Worm (Caenorhabditis elegans): ENCODE data around the gene pkc-3.

The pkc-3 gene

DNA sequence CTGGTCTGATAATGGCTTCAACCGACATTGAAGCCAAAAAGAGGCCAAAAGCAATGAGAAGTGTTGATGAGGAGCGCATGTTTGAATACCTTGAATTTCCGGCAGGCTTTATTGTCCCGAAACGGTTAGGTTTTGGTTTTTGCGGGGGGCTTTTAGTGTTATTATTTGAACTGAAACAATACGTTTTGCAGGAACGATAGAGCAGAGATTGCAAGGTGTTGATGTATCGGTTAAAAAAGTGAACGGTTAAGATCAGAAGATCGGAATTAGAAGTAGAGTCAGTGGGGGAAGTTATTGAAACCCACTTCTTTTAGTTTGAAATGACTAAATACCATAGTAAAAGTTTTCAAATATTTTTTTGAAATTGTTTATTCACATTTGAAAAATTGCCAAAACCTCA is 27.7 kb downstream of the pkc-3 start, which contains the start of gene clec-141:
clec-141 (minus strand) TSS at position 101 of the 400 bp plus-strand sequence.
- no peak for TF ChIP-seq dao-5 (tag; optimal IDR thresholded peaks at IDR 0.05)
- no peak for TF ChIP-seq him-1 (tag; optimal IDR thresholded peaks at IDR 0.05)
- TF ChIP-seq W03F9.2 (tag; optimal IDR thresholded peaks at IDR 0.05): no peak

DNA sequence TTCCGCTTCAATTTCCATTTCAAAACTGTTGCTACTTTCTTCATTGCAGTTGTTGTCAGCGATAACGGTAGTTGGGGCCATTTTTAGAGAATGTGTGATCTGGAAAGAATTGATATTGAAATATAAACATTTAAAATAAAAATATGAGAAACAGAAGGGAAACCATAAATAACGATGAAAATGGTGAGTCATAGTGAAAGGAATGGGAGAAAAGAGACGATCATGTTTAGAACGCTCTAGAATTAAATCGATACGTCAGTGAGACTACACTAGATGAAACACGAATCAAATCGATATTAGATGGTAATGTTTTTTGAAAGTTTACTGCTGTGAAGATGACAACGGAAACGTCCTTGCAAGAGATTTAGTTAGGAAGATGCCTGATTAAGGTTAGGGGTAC is 29.1 kb downstream of the pkc-3 start, which contains the start of the genes EEED8.12 and EEED8.4:
EEED8.12 (minus strand) TSS at position 101 of the 400 bp plus-strand sequence.
EEED8.4 (plus strand) TSS at position 396 of the 400 bp plus-strand sequence.
- TF ChIP-seq dao-5 (tag; optimal IDR thresholded peaks at IDR 0.05): no peak
- TF ChIP-seq W03F9.2 (tag; optimal IDR thresholded peaks at IDR 0.05): no peak
- TF ChIP-seq him-1 (tag; optimal IDR thresholded peaks at IDR 0.05): no peak

DNA sequence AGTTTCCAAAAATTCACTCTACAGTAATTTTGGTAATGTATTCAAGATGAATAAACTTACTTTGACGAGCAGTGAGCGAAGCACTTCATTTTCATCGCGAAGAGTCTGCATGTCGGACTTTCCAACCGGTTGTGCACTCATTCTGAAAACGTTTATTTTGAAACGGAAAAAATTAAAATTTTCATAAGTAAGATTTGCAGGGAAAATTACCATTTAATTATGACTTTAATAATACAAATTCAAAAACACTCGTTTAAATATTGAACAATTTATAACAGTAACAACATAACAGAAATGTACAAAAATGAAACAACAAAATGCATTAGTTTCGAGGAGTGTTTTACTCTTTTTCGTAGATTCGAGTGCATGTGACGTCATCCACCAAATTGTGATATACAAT is 32.6 kb downstream of the pkc-3 start, which contains the start of the genes EEED8.13 and EEED8.18:
EEED8.13 (minus strand) TSS at position 101 of the 400 bp plus-strand sequence.
EEED8.18 (minus strand) TSS at position 144 of the 400 bp plus-strand sequence.
- no peak for TF ChIP-seq him-1 (tag; optimal IDR thresholded peaks at IDR 0.05)
- TF ChIP-seq dao-5 (tag; optimal IDR thresholded peaks at IDR 0.05): no peak
- no peak for TF ChIP-seq W03F9.2 (tag; optimal IDR thresholded peaks at IDR 0.05)

DNA sequence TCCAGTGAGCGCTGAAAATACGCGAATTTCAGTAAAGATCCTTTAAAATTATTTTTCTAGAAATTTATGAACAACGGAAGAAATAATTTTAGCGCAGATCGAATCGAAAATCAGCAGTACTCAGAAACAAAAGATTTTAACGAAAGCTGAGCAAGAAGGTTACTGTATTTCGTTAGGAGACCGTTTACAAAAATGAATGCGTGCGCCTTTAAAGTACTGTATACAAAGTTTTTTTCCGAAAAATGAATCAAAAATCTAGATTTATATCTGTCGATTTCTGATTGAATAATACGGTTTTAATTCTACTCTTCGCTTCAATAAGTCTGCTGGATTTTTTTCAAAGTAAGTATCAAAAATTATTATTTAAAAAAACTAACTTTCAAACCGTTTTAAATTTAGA is 34.2 kb downstream of the pkc-3 start, which contains the start of the genes EEED8.14 and EEED8.3:
EEED8.14 (minus strand) TSS at position 13 of the 400 bp plus-strand sequence.
EEED8.3 (plus strand) TSS at position 237 of the 400 bp plus-strand sequence.
- TF ChIP-seq W03F9.2 (tag; optimal IDR thresholded peaks at IDR 0.05) (no peak), him-1 (tag; optimal IDR thresholded peaks at IDR 0.05) (no peak), dao-5 (tag; optimal IDR thresholded peaks at IDR 0.05) (no peak)

DNA sequence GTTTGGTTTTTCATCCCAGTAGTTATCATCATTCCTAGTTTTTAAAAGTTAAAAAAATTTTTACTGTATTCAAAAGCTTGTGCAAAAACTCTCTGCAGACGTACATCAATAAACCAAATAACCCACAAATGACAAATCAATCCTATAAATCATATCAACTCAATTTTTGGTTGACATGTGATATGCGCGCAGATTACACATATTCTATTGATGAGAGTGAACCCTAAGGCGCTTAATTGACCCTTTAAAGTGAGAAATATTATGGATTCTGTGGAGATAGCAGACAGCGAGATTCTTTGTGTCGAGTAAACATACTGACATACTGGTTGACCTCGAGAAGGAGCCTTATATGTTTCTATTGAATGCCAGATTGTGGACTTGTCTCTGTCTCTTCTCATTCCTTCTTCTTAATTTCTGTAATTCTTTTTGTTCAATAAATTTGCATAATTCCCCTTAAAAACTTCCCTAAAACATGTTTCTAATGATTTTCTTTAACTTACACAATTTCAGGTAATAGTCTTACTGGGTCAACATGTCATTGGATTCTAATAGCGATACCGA is 36.5 kb downstream of the pkc-3 start, which contains the start of gene EEED8.2:
EEED8.2 (plus strand) TSS at position 511 of the 561 bp plus-strand sequence.
- TF ChIP-seq dao-5 (tag; optimal IDR thresholded peaks at IDR 0.05): no peak
- TF ChIP-seq W03F9.2 (tag; optimal IDR thresholded peaks at IDR 0.05): no peak
- TF ChIP-seq him-1 (tag; optimal IDR thresholded peaks at IDR 0.05): no peak

DNA sequence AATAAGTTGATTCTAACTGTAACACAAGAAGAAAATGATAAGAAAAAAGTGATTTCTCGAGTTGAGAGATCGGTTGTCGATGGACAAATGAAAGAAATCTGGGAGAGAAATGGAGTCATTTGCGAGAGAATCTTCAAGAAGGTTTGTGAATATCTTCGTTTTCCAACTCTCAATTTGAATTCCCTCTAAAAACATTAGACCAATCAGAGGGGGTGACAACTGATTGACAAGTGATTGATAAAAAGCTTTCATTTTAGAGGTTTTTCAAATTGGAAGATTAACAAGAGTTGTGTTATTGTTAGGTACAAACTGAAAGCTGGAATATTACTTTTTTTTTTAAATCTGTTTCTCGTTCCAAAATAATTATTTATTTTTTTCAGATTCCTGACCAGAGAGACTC is 38.1 kb downstream of the pkc-3 start:
- no peak for TF ChIP-seq him-1 (tag; optimal IDR thresholded peaks at IDR 0.05)

DNA sequence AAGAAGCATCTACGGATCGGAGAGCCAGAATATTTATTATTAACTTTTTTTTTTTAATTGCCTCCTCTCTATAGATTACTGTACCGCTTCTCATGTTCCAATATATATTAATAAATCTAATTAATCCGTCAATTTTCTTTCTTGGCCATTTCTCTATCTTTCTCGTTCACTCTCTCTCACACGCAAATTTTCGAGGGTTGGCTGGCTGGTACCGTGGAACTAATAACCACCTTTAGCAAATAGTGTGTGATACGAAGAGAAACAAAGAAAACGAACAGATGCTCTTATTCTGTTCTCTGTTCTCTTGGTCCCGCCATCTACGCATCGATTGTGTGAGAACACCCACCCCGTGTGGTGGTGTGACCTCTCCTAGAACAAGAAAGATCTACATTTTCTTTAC is 38.5 kb downstream of the pkc-3 start:
- TF ChIP-seq him-1 (tag; optimal IDR thresholded peaks at IDR 0.05) (no peak), dao-5 (tag; optimal IDR thresholded peaks at IDR 0.05) (no peak), W03F9.2 (tag; optimal IDR thresholded peaks at IDR 0.05) (no peak)

DNA sequence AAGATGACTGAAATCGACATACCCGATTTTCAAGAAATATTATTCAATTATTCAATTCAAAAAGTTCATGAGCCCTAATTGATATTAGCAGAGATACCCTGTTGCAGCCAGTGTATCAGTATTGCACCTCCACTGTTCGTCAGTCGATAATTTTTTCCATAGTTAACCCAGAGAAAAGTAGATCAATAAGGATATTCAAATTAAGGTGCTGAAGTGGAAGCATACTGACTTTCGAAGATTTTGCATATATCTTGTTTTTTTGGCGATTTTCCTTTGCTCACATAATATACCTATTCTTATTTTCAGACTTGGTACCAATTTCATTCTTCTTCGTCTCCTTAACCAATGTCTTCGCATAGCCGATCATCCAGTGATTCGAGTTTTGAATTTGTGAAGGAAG is 39.1 kb downstream of the pkc-3 start, which contains the start of gene EEED8.15:
EEED8.15 (plus strand) TSS at position 301 of the 400 bp plus-strand sequence.
- no peak for TF ChIP-seq W03F9.2 (tag; optimal IDR thresholded peaks at IDR 0.05)
- no peak for TF ChIP-seq him-1 (tag; optimal IDR thresholded peaks at IDR 0.05)
- TF ChIP-seq dao-5 (tag; optimal IDR thresholded peaks at IDR 0.05): no peak

DNA sequence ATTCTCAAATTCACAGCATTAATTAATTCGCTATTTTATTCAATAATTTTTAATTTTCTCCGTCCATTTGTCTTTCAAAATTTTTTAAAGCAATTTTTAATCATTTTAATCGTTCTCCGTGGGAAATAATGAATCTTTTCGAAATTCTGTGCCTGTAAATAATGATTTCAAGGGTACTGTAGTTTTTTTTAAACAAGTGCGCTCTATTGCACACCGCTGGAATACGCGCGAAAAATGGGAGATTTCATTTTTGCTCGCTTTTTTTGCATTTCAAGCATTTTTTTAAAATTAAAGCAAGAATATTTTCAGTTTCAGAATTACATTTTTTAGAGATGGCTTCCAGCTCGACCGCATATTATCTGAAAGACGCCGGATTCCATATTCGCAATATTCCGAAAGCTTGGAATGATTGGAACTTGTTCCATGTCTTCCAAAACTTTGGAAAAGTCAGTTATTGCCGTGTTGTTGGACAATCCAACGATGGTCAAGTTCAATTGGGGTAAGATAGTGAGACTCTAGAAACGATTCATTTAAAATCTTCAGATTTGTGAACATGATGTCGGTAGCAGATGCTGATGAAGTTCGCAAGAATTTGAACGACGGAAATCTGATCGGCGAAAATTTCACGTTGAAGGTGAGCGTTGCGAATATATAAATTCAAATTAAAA is 41.3 kb downstream of the pkc-3 start, which contains the start of gene tofu-6:
tofu-6 (plus strand) TSS at position 302 of the 668 bp plus-strand sequence.
- TF ChIP-seq W03F9.2 (tag; optimal IDR thresholded peaks at IDR 0.05): no peak
- no peak for TF ChIP-seq him-1 (tag; optimal IDR thresholded peaks at IDR 0.05)
- no peak for TF ChIP-seq dao-5 (tag; optimal IDR thresholded peaks at IDR 0.05)

DNA sequence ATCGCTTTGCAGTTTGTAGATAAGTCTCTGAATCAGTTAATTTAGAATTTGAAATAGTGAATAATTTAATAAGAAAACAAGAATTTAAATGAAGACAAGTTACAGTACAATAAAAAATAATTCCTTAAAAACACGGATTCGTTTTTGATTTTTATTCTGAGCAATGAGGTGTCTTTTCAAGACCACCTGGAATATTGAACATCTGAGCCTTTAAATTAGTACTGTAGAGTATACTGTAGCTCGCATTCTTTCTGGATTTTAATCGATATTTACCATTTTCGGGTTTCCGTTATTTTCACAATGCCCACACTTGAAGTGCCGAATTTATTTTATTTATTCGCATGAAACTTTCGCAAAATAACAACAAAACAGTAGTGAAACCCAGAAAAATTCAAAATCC is 44.0 kb downstream of the pkc-3 start, which contains the start of gene F07F6.7:
F07F6.7 (minus strand) TSS at position 27 of the 400 bp plus-strand sequence.
- TF ChIP-seq dao-5 (tag; optimal IDR thresholded peaks at IDR 0.05) (no peak), W03F9.2 (tag; optimal IDR thresholded peaks at IDR 0.05) (no peak), him-1 (tag; optimal IDR thresholded peaks at IDR 0.05) (no peak)

DNA sequence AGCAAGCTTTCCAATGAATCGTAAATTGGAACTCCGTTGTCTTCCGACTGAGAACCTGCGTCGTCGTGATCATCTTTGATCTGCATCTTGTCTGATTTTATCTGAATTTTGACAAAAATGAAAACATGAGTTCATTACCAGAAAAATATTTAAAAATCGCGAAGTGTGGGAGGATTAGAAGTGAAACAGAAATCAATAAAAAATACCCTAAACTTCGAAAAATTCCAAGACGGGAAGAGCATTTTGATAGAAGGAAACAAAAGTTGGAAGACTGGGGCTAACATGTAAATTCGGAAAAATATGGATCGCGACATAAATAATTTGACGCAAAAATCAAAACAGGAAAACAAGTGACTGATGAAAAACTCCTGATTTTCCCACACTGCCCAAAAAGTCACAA is 45.8 kb downstream of the pkc-3 start, which contains the start of gene F07F6.8:
F07F6.8 (minus strand) TSS at position 101 of the 400 bp plus-strand sequence.
- TF ChIP-seq W03F9.2 (tag; optimal IDR thresholded peaks at IDR 0.05): no peak
- no peak for TF ChIP-seq him-1 (tag; optimal IDR thresholded peaks at IDR 0.05)
- TF ChIP-seq dao-5 (tag; optimal IDR thresholded peaks at IDR 0.05): no peak

DNA sequence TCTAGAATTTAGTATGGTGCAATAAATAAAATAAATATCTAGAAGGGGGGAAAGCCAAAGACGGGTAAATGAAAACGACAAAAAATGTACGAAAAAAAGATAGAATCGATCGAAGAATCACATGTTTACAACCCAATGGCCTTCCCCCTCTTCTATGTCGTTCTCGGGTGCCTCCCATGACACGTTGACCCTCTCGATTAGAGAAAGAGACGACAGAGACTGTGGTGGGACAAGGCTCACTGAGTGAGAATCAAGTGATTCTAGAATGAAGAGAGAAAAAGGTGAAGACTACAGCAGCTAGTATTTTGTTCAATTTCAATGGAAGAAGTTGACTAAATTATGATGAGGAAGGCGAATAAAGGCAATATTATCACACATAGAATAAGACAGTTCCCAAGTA is 46.2 kb downstream of the pkc-3 start:
- TF ChIP-seq W03F9.2 (tag; optimal IDR thresholded peaks at IDR 0.05) (no peak), dao-5 (tag; optimal IDR thresholded peaks at IDR 0.05) (no peak), him-1 (tag; optimal IDR thresholded peaks at IDR 0.05) (no peak)

DNA sequence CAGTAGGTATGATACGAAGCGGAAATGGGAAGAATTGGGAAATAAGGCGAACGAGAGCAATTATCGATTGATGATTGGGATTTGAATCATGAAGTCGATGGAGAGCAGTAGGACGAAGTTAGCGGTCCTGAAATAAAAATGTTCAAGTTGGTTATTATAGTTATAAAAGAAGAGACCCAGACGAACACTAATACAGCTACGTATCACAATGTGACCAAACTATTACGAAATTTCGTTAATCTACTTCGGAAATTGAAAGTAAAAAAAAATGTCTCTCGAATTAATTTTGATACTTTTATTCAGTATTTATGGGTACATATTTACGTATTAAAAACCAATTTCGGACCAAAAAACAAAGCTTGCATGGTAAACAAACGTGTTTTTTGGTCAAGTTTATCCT is 46.6 kb downstream of the pkc-3 start:
- TF ChIP-seq him-1 (tag; optimal IDR thresholded peaks at IDR 0.05) (no peak), dao-5 (tag; optimal IDR thresholded peaks at IDR 0.05) (no peak), W03F9.2 (tag; optimal IDR thresholded peaks at IDR 0.05) (no peak)
